Worm (Caenorhabditis elegans) whole organism, late embryonic: Measurements from ENCODE around the gene C33D9.10.

ENCODE experiments used
- ceh-48 ChIP-seq: sonication (generic microtip); optimal IDR thresholded peaks from 2 replicates; lab custom pipeline; 2016; ENCODE audit warnings: missing genetic modification characterization, inconsistent platforms, missing compliant biosample characterization
- fkh-10 ChIP-seq: fragments of 150-350 bp; optimal IDR thresholded peaks from 2 replicates; lab custom pipeline; 2014; ENCODE audit warnings: missing biosample characterization, missing genetic modification reagents, missing genetic modification characterization
- nfya-1 ChIP-seq: sonication (generic microtip); optimal IDR thresholded peaks from 2 replicates; lab custom pipeline; 2017; ENCODE audit warnings: missing genetic modification characterization, mild to moderate bottlenecking, missing compliant biosample characterization, antibody characterized with exemption, moderate library complexity
- nhr-11 ChIP-seq: fragments of 150-350 bp; optimal IDR thresholded peaks from 2 replicates; lab custom pipeline; 2014; ENCODE audit warnings: missing biosample characterization, missing genetic modification characterization
- pag-3 ChIP-seq: sonication (generic microtip); optimal IDR thresholded peaks from 2 replicates; lab custom pipeline; 2016; ENCODE audit warnings: missing compliant biosample characterization, missing genetic modification characterization, borderline replicate concordance
- pha-4 ChIP-seq: fragments of 150-350 bp; optimal IDR thresholded peaks from 2 replicates; lab custom pipeline; 2018; ENCODE audit warnings: missing biosample characterization, missing genetic modification reagents, missing genetic modification characterization

DNA sequence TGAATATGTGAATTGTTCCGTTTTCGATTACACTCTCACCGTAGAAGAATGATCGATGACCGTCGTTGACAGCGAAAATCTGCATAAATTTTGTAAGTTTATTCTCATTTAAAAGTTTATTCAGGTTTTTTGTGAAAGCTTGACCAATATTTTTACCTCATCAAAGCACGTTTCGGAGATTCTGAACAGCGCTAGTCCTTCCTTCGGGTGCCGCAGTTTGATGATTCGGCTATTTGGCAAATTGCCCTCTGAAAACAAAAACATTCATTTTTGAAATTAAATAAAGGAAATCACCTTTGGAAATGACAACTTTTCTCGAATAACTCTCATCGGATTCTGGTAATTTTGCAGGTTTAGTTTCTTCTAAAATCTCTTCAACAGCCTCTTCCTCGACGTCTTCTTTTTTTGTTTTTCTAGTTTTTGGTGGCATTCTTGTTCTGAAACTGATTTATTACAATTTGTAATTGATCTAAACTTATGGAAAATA, 47.0 kb downstream of the C33D9.10 start, which contains the start of gene F21D5.6:
- no peak for TF ChIP-seq fkh-10 (GFP tag; lab: Kevin White, UChicago)
- TF ChIP-seq nfya-1 = no peak
- TF ChIP-seq nhr-11 (tag; lab: Kevin White, UChicago) = no peak
- TF ChIP-seq pag-3 (tag; lab: Kevin White, UChicago) = no peak
- TF ChIP-seq pha-4 (tag; lab: Kevin White, UChicago) = no peak
- no peak for TF ChIP-seq ceh-48 (tag; lab: Kevin White, UChicago)
